Worm (Caenorhabditis elegans): ENCODE measurements around the gene T07G12.4.

Gene T07G12.4

ce11 chrIV:10511432-10511831 is 27.1 kb downstream of the T07G12.4 start (continued):
- TF ChIP-seq mdl-1 (tag; optimal IDR thresholded peaks at IDR 0.05) (no peak), nhr-28 (tag; optimal IDR thresholded peaks at IDR 0.05) (peak; percentile 51), daf-16 (GFP tag; optimal IDR thresholded peaks at IDR 0.05) (peak in 1 of 2 experiments; percentile 19), daf-16 (tag; optimal IDR thresholded peaks at IDR 0.05) (peak; percentile 98), lin-13 (GFP tag; optimal IDR thresholded peaks at IDR 0.05) (no peak), zfp-2 (tag; optimal IDR thresholded peaks at IDR 0.05) (no peak), mes-2 (tag; optimal IDR thresholded peaks at IDR 0.05; ENCODE audit: poor library complexity, severe bottlenecking) (peak; percentile 8)

ce11 chrIV:10507586-10507985 is 30.9 kb downstream of the T07G12.4 start:
- no peak for TF ChIP-seq zfp-3 (GFP tag; conservative IDR thresholded peaks at IDR 0.05)
- peak; percentile 7 for TF ChIP-seq hlh-30 (tag; optimal IDR thresholded peaks at IDR 0.05; ENCODE audit: insufficient read depth)
- peak; percentile 13 for TF ChIP-seq mep-1 (tag; optimal IDR thresholded peaks at IDR 0.05)
- TF ChIP-seq php-3 (GFP tag; IDR thresholded peaks at IDR 0.05) = no peak
- TF ChIP-seq lsy-2 (tag; optimal IDR thresholded peaks at IDR 0.05) = peak in 1 of 2 experiments; percentile 44
- peak; percentile 10; the same call in 1 of the 2 replicates for TF ChIP-seq dmd-6 (GFP tag; IDR thresholded peaks at IDR 0.05)
- TF ChIP-seq madf-5 (GFP tag; IDR thresholded peaks at IDR 0.05) = no peak
- TF ChIP-seq aha-1 (tag) = peak; percentile 74
- no peak for TF ChIP-seq daf-16 (GFP tag; optimal IDR thresholded peaks at IDR 0.05)
- no peak for TF ChIP-seq daf-16 (tag; optimal IDR thresholded peaks at IDR 0.05)
- TF ChIP-seq fkh-10 (GFP tag; optimal IDR thresholded peaks at IDR 0.05) = peak; percentile 83
- no peak for TF ChIP-seq fos-1 (tag; optimal IDR thresholded peaks at IDR 0.05)
- TF ChIP-seq F37D6.2 (tag; optimal IDR thresholded peaks at IDR 0.05) = peak; percentile 11
- no peak for TF ChIP-seq zip-2 (tag; optimal IDR thresholded peaks at IDR 0.05)
- TF ChIP-seq ces-1 (GFP tag; optimal IDR thresholded peaks at IDR 0.05) = peak; percentile 65
- TF ChIP-seq ctbp-1 (GFP tag; IDR thresholded peaks at IDR 0.05) = peak; percentile 57

ce11 chrIV:10506016-10506415 is 32.5 kb downstream of the T07G12.4 start:
- TF ChIP-seq F10B5.3 (tag; optimal IDR thresholded peaks at IDR 0.05) (no peak), F37D6.2 (tag; optimal IDR thresholded peaks at IDR 0.05) (no peak), nhr-11 (tag; optimal IDR thresholded peaks at IDR 0.05) (no peak), nhr-25 (tag; optimal IDR thresholded peaks at IDR 0.05; ENCODE audit: borderline replicate concordance, insufficient read depth) (no peak), ceh-32 (tag; optimal IDR thresholded peaks at IDR 0.05; ENCODE audit: poor library complexity) (no peak), nhr-10 (tag; optimal IDR thresholded peaks at IDR 0.05) (no peak), pqm-1 (tag; optimal IDR thresholded peaks at IDR 0.05) (peak; percentile 8), arid-1 (GFP tag; conservative IDR thresholded peaks at IDR 0.05) (no peak), aha-1 (tag) (peak; percentile 87), set-16 (GFP tag; IDR thresholded peaks at IDR 0.05) (no peak), saeg-2 (GFP tag; IDR thresholded peaks at IDR 0.05) (no peak), hlh-11 (tag; optimal IDR thresholded peaks at IDR 0.05) (peak; percentile 48), daf-8 (GFP tag; IDR thresholded peaks at IDR 0.05) (no peak), ceh-44 (GFP tag; IDR thresholded peaks at IDR 0.05) (no peak), attf-4 (tag; optimal IDR thresholded peaks at IDR 0.05) (no peak), daf-12 (tag; optimal IDR thresholded peaks at IDR 0.05) (no peak), D1046.2 (GFP tag; IDR thresholded peaks at IDR 0.05) (no peak), pha-4 (GFP tag; IDR thresholded peaks at IDR 0.05) (no peak), pha-4 (tag; optimal IDR thresholded peaks at IDR 0.05) (no peak), dmd-6 (GFP tag; IDR thresholded peaks at IDR 0.05) (peak; percentile 21), aly-2 (tag; optimal IDR thresholded peaks at IDR 0.05) (no peak), mxl-2 (GFP tag; conservative IDR thresholded peaks at IDR 0.05) (no peak), nhr-76 (tag; optimal IDR thresholded peaks at IDR 0.05) (no peak), jun-1 (tag; optimal IDR thresholded peaks at IDR 0.05) (no peak), nhr-28 (tag; optimal IDR thresholded peaks at IDR 0.05) (peak; percentile 31), php-3 (GFP tag; IDR thresholded peaks at IDR 0.05) (no peak), unc-39 (tag; optimal IDR thresholded peaks at IDR 0.05) (no peak), daf-19 (GFP tag; conservative IDR thresholded peaks at IDR 0.05) (no peak), ctbp-1 (GFP tag; IDR thresholded peaks at IDR 0.05) (no peak), mdt-29 (GFP tag; IDR thresholded peaks at IDR 0.05) (no peak), gei-8 (GFP tag; optimal IDR thresholded peaks at IDR 0.05) (no peak), tra-1 (GFP tag; IDR thresholded peaks at IDR 0.05) (no peak), T26A8.4 (GFP tag; IDR thresholded peaks at IDR 0.05) (no peak), ceh-20 (GFP tag; IDR thresholded peaks at IDR 0.05) (no peak), lsy-2 (tag; optimal IDR thresholded peaks at IDR 0.05) (no peak)

Measured in whole organism, L4 larva.